Fruit fly (Drosophila melanogaster) whole organism, embryonic: ENCODE results near the gene CG6028.
A peak's percentile ranks its signal among the peaks of the same experiment; 100 is the strongest.

ENCODE experiments used
- CG10147 ChIP-seq: fragments of 200-800 bp; sonication (Bioruptor generic); optimal IDR thresholded peaks from 2 replicates; lab custom pipeline; 2019; ENCODE audit warnings: missing biosample characterization, mild to moderate bottlenecking, missing genetic modification characterization, moderate library complexity
- CG10321 ChIP-seq: fragments of 200-800 bp; sonication (Bioruptor generic); IDR thresholded peaks from 2 replicates; pipeline ENCODE4 v1.3.6; 2022; ENCODE audit warnings: missing biosample characterization, missing genetic modification characterization
- CG11696 ChIP-seq: fragments of 200-800 bp; sonication (Bioruptor generic); IDR thresholded peaks from 2 replicates; pipeline ENCODE4 v1.3.6; 2022; ENCODE audit warnings: missing biosample characterization, missing genetic modification characterization
- CG11723 ChIP-seq: fragments of 200-800 bp; sonication (Bioruptor generic); optimal IDR thresholded peaks from 2 replicates; lab custom pipeline; 2017; ENCODE audit warnings: missing biosample characterization, mild to moderate bottlenecking, missing genetic modification characterization
- CG15696 ChIP-seq: fragments of 200-800 bp; sonication (Bioruptor generic); optimal IDR thresholded peaks from 2 replicates; lab custom pipeline; 2019; ENCODE audit warnings: missing biosample characterization, mild to moderate bottlenecking, missing genetic modification characterization, moderate library complexity
- CG16813 ChIP-seq: fragments of 200-800 bp; sonication (Bioruptor generic); IDR thresholded peaks from 3 replicates; pipeline ENCODE4 v1.3.6; 2022; ENCODE audit warnings: missing biosample characterization, missing genetic modification characterization; ENCODE audit not compliant: partially characterized antibody
- CG17568 ChIP-seq: fragments of 200-800 bp; sonication (Bioruptor generic); optimal IDR thresholded peaks from 2 replicates; lab custom pipeline; 2018; ENCODE audit warnings: missing biosample characterization, mild to moderate bottlenecking, missing genetic modification characterization, moderate library complexity
- CG1832 ChIP-seq: fragments of 200-800 bp; sonication (Bioruptor generic); optimal IDR thresholded peaks from 2 replicates; lab custom pipeline; 2017; ENCODE audit warnings: missing biosample characterization, mild to moderate bottlenecking, missing genetic modification characterization, inconsistent platforms
- CG2199 ChIP-seq: fragments of 200-800 bp; sonication (Bioruptor generic); IDR thresholded peaks from 3 replicates; pipeline ENCODE4 v1.3.6; 2022; ENCODE audit warnings: missing biosample characterization, missing genetic modification characterization
- CG2712 ChIP-seq: fragments of 200-800 bp; optimal IDR thresholded peaks from 3 replicates; lab custom pipeline; 2019; ENCODE audit warnings: missing biosample characterization, mild to moderate bottlenecking, missing genetic modification characterization, moderate library complexity
- CG3847 ChIP-seq: fragments of 200-800 bp; sonication (Bioruptor generic); IDR thresholded peaks from 2 replicates; pipeline ENCODE4 v1.3.6; 2022; ENCODE audit warnings: missing biosample characterization, missing genetic modification characterization
- CG4404 ChIP-seq: fragments of 200-800 bp; sonication (Bioruptor generic); IDR thresholded peaks from 2 replicates; pipeline ENCODE4 v1.3.6; 2022; ENCODE audit warnings: missing biosample characterization, missing genetic modification characterization
- CG8359 ChIP-seq: fragments of 200-800 bp; sonication (Bioruptor generic); optimal IDR thresholded peaks from 2 replicates; lab custom pipeline; 2017; ENCODE audit warnings: missing biosample characterization, mild to moderate bottlenecking, missing genetic modification characterization, borderline replicate concordance
- CG8388 ChIP-seq: fragments of 200-800 bp; sonication (Bioruptor generic); optimal IDR thresholded peaks from 2 replicates; lab custom pipeline; 2019; ENCODE audit warnings: missing biosample characterization, mild to moderate bottlenecking, missing genetic modification characterization, moderate library complexity
- CG8924 ChIP-seq: fragments of 200-800 bp; optimal IDR thresholded peaks from 3 replicates; lab custom pipeline; 2019; ENCODE audit warnings: missing biosample characterization, mild to moderate bottlenecking, missing genetic modification characterization, moderate library complexity
- CG9932 ChIP-seq: fragments of 200-800 bp; sonication (Bioruptor generic); IDR thresholded peaks from 2 replicates; pipeline ENCODE4 v1.3.6; 2022; ENCODE audit warnings: missing biosample characterization, missing genetic modification characterization
- Dek ChIP-seq: fragments of 200-800 bp; sonication (Bioruptor generic); optimal IDR thresholded peaks from 3 replicates; lab custom pipeline; 2019; ENCODE audit warnings: missing biosample characterization, mild to moderate bottlenecking, missing genetic modification characterization, moderate library complexity
- Dfd ChIP-seq, 2 experiments: fragments of >200 bp; optimal IDR thresholded peaks; 2 replicates each; lab custom pipeline; 2017; ENCODE audit warnings: missing biosample characterization in 2 of 2, missing genetic modification characterization in 2 of 2
- Dref ChIP-seq: fragments of 200-800 bp; sonication (Bioruptor generic); IDR thresholded peaks from 2 replicates; pipeline ENCODE4 v1.3.6; 2022; ENCODE audit warnings: missing biosample characterization, missing genetic modification characterization
- H15 ChIP-seq: fragments of 200-800 bp; sonication (Bioruptor generic); IDR thresholded peaks from 3 replicates; pipeline ENCODE4 v1.3.6; 2022; ENCODE audit warnings: missing biosample characterization, missing genetic modification characterization
- Hand ChIP-seq: fragments of 200-800 bp; sonication (Bioruptor generic); optimal IDR thresholded peaks from 2 replicates; lab custom pipeline; 2017; ENCODE audit warnings: mild to moderate bottlenecking, missing biosample characterization, missing genetic modification reagents, missing genetic modification characterization
- Hey ChIP-seq: fragments of 200-800 bp; sonication (Bioruptor generic); optimal IDR thresholded peaks from 3 replicates; lab custom pipeline; 2018; ENCODE audit warnings: missing biosample characterization, mild to moderate bottlenecking, missing genetic modification characterization
- Hmr ChIP-seq: fragments of 200-800 bp; sonication (Bioruptor generic); optimal IDR thresholded peaks from 3 replicates; lab custom pipeline; 2017; ENCODE audit warnings: mild to moderate bottlenecking, missing biosample characterization, missing genetic modification reagents, missing genetic modification characterization
- Lhr ChIP-seq: fragments of 200-800 bp; sonication (Bioruptor generic); optimal IDR thresholded peaks from 3 replicates; lab custom pipeline; 2017; ENCODE audit warnings: mild to moderate bottlenecking, missing biosample characterization, missing genetic modification reagents, missing genetic modification characterization
- MBD-R2 ChIP-seq: fragments of 200-800 bp; sonication (Bioruptor generic); IDR thresholded peaks from 2 replicates; pipeline ENCODE4 v1.3.6; 2022; ENCODE audit warnings: missing biosample characterization, missing genetic modification characterization
- MESR4 ChIP-seq: fragments of 200-800 bp; sonication (Bioruptor generic); optimal IDR thresholded peaks from 2 replicates; lab custom pipeline; 2018; ENCODE audit warnings: missing biosample characterization, mild to moderate bottlenecking, missing genetic modification characterization, moderate library complexity
- Oaz ChIP-seq: fragments of 200-800 bp; sonication (Bioruptor generic); IDR thresholded peaks from 2 replicates; pipeline ENCODE4 v1.3.6; 2022; ENCODE audit warnings: missing biosample characterization, missing genetic modification characterization
- PHDP ChIP-seq: fragments of 200-800 bp; sonication (Bioruptor generic); optimal IDR thresholded peaks from 3 replicates; lab custom pipeline; 2018; ENCODE audit warnings: missing biosample characterization, mild to moderate bottlenecking, missing genetic modification characterization, moderate library complexity
- Pdp1 ChIP-seq, 2 experiments: fragments of 200-800 bp; sonication (Bioruptor generic); optimal IDR thresholded peaks; 3 replicates each; lab custom pipeline; 2016; ENCODE audit warnings: missing biosample characterization in 2 of 2, missing genetic modification characterization in 2 of 2, mild to moderate bottlenecking in 1 of 2, moderate library complexity in 1 of 2
- Side ChIP-seq: fragments of 200-800 bp; sonication (Bioruptor generic); optimal IDR thresholded peaks from 2 replicates; lab custom pipeline; 2016; ENCODE audit warnings: missing biosample characterization, missing genetic modification characterization
- Taf1 ChIP-seq: fragments of 200-800 bp; sonication (Bioruptor generic); IDR thresholded peaks from 2 replicates; pipeline ENCODE4 v1.3.6; 2022; ENCODE audit warnings: missing biosample characterization, missing genetic modification characterization
- Xbp1 ChIP-seq: fragments of 200-800 bp; sonication (Bioruptor generic); optimal IDR thresholded peaks from 3 replicates; lab custom pipeline; 2016; ENCODE audit warnings: missing biosample characterization, mild to moderate bottlenecking, missing genetic modification characterization
- ac ChIP-seq: fragments of 200-800 bp; sonication (Bioruptor generic); optimal IDR thresholded peaks from 3 replicates; lab custom pipeline; 2017; ENCODE audit warnings: missing biosample characterization, mild to moderate bottlenecking, missing genetic modification characterization
- ash1 ChIP-seq: fragments of 200-800 bp; sonication (Bioruptor generic); optimal IDR thresholded peaks from 2 replicates; lab custom pipeline; 2018; ENCODE audit warnings: missing biosample characterization, mild to moderate bottlenecking, missing genetic modification characterization
- bbx ChIP-seq: fragments of 200-800 bp; sonication (Bioruptor generic); IDR thresholded peaks from 2 replicates; pipeline ENCODE4 v1.3.6; 2022; ENCODE audit warnings: missing biosample characterization, missing genetic modification characterization; ENCODE audit not compliant: partially characterized antibody
- da ChIP-seq: fragments of 200-800 bp; sonication (Bioruptor generic); optimal IDR thresholded peaks from 2 replicates; lab custom pipeline; 2016; ENCODE audit warnings: missing biosample characterization, missing genetic modification characterization
- esg ChIP-seq: fragments of 200-800 bp; sonication (Bioruptor generic); conservative IDR thresholded peaks from 2 replicates; pipeline ENCODE4 v1.3.6; 2022; ENCODE audit warnings: missing biosample characterization, missing genetic modification characterization
- fu2 ChIP-seq: fragments of 200-800 bp; sonication (Bioruptor generic); optimal IDR thresholded peaks from 2 replicates; lab custom pipeline; 2016; ENCODE audit warnings: missing biosample characterization, missing genetic modification characterization
- gt ChIP-seq: fragments of 200-800 bp; sonication (Bioruptor generic); IDR thresholded peaks from 2 replicates; pipeline ENCODE4 v1.3.6; 2022; ENCODE audit warnings: missing biosample characterization, missing genetic modification characterization
- kah ChIP-seq: fragments of 200-800 bp; sonication (Bioruptor generic); optimal IDR thresholded peaks from 2 replicates; lab custom pipeline; 2018; ENCODE audit warnings: missing biosample characterization, mild to moderate bottlenecking, missing genetic modification characterization
- phol ChIP-seq: fragments of 200-800 bp; sonication (Bioruptor generic); optimal IDR thresholded peaks from 3 replicates; lab custom pipeline; 2018; ENCODE audit warnings: missing biosample characterization, mild to moderate bottlenecking, missing genetic modification characterization, moderate library complexity
- repo ChIP-seq: fragments of 200-800 bp; sonication (Bioruptor generic); optimal IDR thresholded peaks from 2 replicates; lab custom pipeline; 2016; ENCODE audit warnings: missing biosample characterization, missing genetic modification characterization
- rib ChIP-seq: fragments of 200-800 bp; sonication (Bioruptor generic); IDR thresholded peaks from 2 replicates; pipeline ENCODE4 v1.3.6; 2022; ENCODE audit warnings: missing biosample characterization, missing genetic modification characterization
- row ChIP-seq: fragments of 200-800 bp; sonication (Bioruptor generic); IDR thresholded peaks from 3 replicates; pipeline ENCODE4 v1.3.6; 2022; ENCODE audit warnings: missing biosample characterization, missing genetic modification characterization
- sens ChIP-seq: fragments of 200-800 bp; sonication (Bioruptor generic); peaks from one replicate; lab custom pipeline; 2016; ENCODE audit warnings: missing biosample characterization, missing genetic modification characterization
- slp2 ChIP-seq: fragments of 200-800 bp; sonication (Bioruptor generic); optimal IDR thresholded peaks from 2 replicates; lab custom pipeline; 2016; ENCODE audit warnings: missing biosample characterization, missing genetic modification characterization
- sna ChIP-seq: fragments of 200-800 bp; sonication (Bioruptor generic); IDR thresholded peaks from 2 replicates; pipeline ENCODE4 v1.3.6; 2022; ENCODE audit warnings: missing biosample characterization, missing genetic modification characterization; ENCODE audit not compliant: partially characterized antibody
- stwl ChIP-seq: fragments of 200-800 bp; sonication (Bioruptor generic); optimal IDR thresholded peaks from 3 replicates; lab custom pipeline; 2018; ENCODE audit warnings: missing biosample characterization, mild to moderate bottlenecking, missing genetic modification characterization, moderate library complexity
- tap ChIP-seq: fragments of 200-800 bp; optimal IDR thresholded peaks from 3 replicates; lab custom pipeline; 2019; ENCODE audit warnings: missing biosample characterization, mild to moderate bottlenecking, missing genetic modification characterization, moderate library complexity
- tll ChIP-seq, 2 experiments: fragments of 200-800 bp in 1 of 2; fragments of >200 bp in 1 of 2; sonication (Bioruptor generic) in 1 of 2; optimal IDR thresholded peaks; 2 replicates each; lab custom pipeline; 2017 to 2019; ENCODE audit warnings: missing biosample characterization in 2 of 2, missing genetic modification characterization in 2 of 2, mild to moderate bottlenecking in 1 of 2, moderate library complexity in 1 of 2
- zen2 ChIP-seq: fragments of 200-800 bp; sonication (Bioruptor generic); IDR thresholded peaks from 3 replicates; pipeline ENCODE4 v1.3.6; 2022; ENCODE audit warnings: missing biosample characterization, missing genetic modification characterization; ENCODE audit not compliant: partially characterized antibody

The CG6028 gene

dm6 chr3R:22042982-22043381, 17.7 kb upstream of the CG6028 start (continued):
- TF ChIP-seq bbx (no peak), Xbp1 (GFP tag; lab: Kevin White, UChicago) (no peak), CG17568 (GFP tag; lab: Kevin White, UChicago) (no peak), H15 (GFP tag; lab: Robert Waterston, UW) (no peak), CG4404 (GFP tag; lab: Robert Waterston, UW) (no peak), stwl (tag; lab: Kevin White, UChicago) (no peak), Dek (no peak), MESR4 (no peak), CG2712 (tag; lab: Kevin White, UChicago) (no peak), Oaz (GFP tag; lab: Robert Waterston, UW) (no peak), esg (GFP tag; lab: Robert Waterston, UW) (no peak), Dref (GFP tag; lab: Robert Waterston, UW) (no peak), MBD-R2 (GFP tag; lab: Robert Waterston, UW) (no peak), CG8359 (GFP tag; lab: Kevin White, UChicago) (no peak), phol (tag; lab: Kevin White, UChicago) (no peak), Taf1 (GFP tag; lab: Robert Waterston, UW) (no peak), CG8924 (tag; lab: Kevin White, UChicago) (no peak), fu2 (no peak), CG9932 (peak; percentile 23; the same call in 1 of the 2 replicates), slp2 (GFP tag; lab: Kevin White, UChicago) (no peak), kah (GFP tag; lab: Kevin White, UChicago) (peak; percentile 0), CG11696 (GFP tag; lab: Robert Waterston, UW) (no peak), CG16813 (0 out of 3 replicates have a peak, but pooled peaks have one; percentile 21), repo (GFP tag; lab: Kevin White, UChicago) (no peak), CG15696 (tag; lab: Kevin White, UChicago) (no peak), da (GFP tag; lab: Kevin White, UChicago) (no peak), Lhr (GFP tag; lab: Kevin White, UChicago) (no peak), zen2 (GFP tag; lab: Robert Waterston, UW) (no peak), ash1 (GFP tag; lab: Kevin White, UChicago) (no peak), CG3847 (GFP tag; lab: Robert Waterston, UW) (0 out of 2 replicates have a peak, but pooled peaks have one; percentile 14), gt (no peak), Dfd (GFP tag; optimal IDR thresholded peaks at IDR 0.05; lab: Kevin White, UChicago) (peak in 1 of 2 experiments; percentile 45), rib (GFP tag; lab: Robert Waterston, UW) (no peak), tll (GFP tag; optimal IDR thresholded peaks at IDR 0.05; lab: Kevin White, UChicago) (no peak), CG1832 (GFP tag; lab: Kevin White, UChicago) (no peak), ac (no peak), CG2199 (GFP tag; lab: Robert Waterston, UW) (0 out of 3 replicates have a peak, but pooled peaks have one; percentile 11), Hmr (no peak), Hey (tag; lab: Kevin White, UChicago) (no peak), sna (GFP tag; lab: Robert Waterston, UW) (no peak), CG10147 (GFP tag; lab: Kevin White, UChicago) (no peak), CG10321 (GFP tag; lab: Robert Waterston, UW) (no peak), tap (tag; lab: Kevin White, UChicago) (no peak), Pdp1 (GFP tag; optimal IDR thresholded peaks at IDR 0.05; lab: Kevin White, UChicago) (peak in 1 of 2 experiments; percentile 79), CG11723 (GFP tag; lab: Kevin White, UChicago) (no peak), CG8388 (no peak), row (GFP tag; lab: Robert Waterston, UW) (no peak), Hand (GFP tag; lab: Kevin White, UChicago) (no peak), PHDP (tag; lab: Kevin White, UChicago) (no peak), sens (GFP tag; lab: Kevin White, UChicago) (peak; percentile 58), Side (GFP tag; lab: Kevin White, UChicago) (no peak)
